Fruit fly (Drosophila melanogaster) Kc167 (cell line): ENCODE measurements around the gene alpha-Man-IIb.

Source experiments
- Myc ChIP-seq: fragments of >200 bp; optimal IDR thresholded peaks from 2 replicates; lab custom pipeline; 2017; ENCODE audit warnings: missing external identifiers
- Sin3A ChIP-seq: fragments of >200 bp; optimal IDR thresholded peaks from 2 replicates; lab custom pipeline; 2018; ENCODE audit warnings: missing external identifiers
- h ChIP-seq: fragments of >200 bp; optimal IDR thresholded peaks from 3 replicates; lab custom pipeline; 2018; ENCODE audit warnings: missing external identifiers
- insv ChIP-seq: fragments of >200 bp; optimal IDR thresholded peaks from 3 replicates; lab custom pipeline; 2018; ENCODE audit warnings: missing external identifiers
- psq ChIP-seq: fragments of >200 bp; optimal IDR thresholded peaks from 2 replicates; lab custom pipeline; 2017; ENCODE audit warnings: missing external identifiers
- ttk ChIP-seq: sonication (Bioruptor generic); optimal IDR thresholded peaks from 2 replicates; lab custom pipeline; 2017; ENCODE audit warnings: missing external identifiers

The alpha-Man-IIb gene

DNA sequence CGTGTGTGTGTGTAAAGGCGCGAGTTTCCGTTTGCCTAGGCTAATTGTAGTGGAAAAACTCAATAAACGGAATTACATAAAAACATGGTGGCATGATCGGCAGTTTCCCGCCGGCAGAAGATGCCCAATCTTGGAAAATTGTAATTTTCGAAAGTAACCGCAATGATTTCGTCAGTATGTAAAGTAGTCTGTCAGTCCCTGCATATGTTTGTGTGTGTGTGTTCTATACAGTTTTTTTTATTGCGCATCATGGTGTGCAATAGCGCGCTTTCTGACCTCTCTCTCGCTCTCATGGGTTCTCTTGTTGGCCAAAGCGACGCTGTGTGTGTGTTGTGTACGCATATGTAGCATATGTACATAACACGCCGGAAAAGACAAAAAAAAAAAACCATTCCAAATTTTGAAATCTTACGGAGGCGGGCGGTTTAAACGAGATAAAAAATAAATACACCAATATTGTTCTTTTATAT lies 9.8 kb upstream of the alpha-Man-IIb start:
- TF ChIP-seq Myc (lab: Kevin White, UChicago), result no peak
- TF ChIP-seq h (lab: Kevin White, UChicago), result no peak
- no peak for TF ChIP-seq insv
- no peak for TF ChIP-seq ttk (lab: Kevin White, UChicago)
- TF ChIP-seq Sin3A (lab: Kevin White, UChicago), result no peak
- TF ChIP-seq psq (lab: Kevin White, UChicago), result no peak

DNA sequence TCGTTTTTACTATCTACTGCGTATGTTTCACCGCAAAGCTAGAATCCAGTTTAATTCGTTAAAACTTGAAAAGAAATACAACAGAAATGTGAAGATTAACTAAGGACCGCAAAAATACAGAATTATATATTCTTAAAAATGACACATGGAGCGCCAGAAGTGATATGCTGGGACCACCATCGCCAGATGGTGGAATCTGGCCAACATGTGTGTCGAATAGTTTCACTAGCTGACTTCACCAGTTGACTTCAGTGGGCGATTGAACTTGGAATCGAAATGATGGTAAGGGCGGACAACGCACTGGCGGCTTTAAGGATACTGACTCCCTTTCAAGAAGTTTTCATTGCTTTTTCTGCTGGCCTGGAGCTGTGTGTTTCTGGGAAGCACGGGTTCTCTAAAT lies 2.0 kb upstream of the alpha-Man-IIb start, which contains the start of gene CG9593:
Gene CG9593 (plus strand): TSS at position 270 of the 400 bp plus-strand sequence.
- TF ChIP-seq ttk (lab: Kevin White, UChicago), result no peak
- no peak for TF ChIP-seq psq (lab: Kevin White, UChicago)
- no peak for TF ChIP-seq insv
- TF ChIP-seq Myc (lab: Kevin White, UChicago), result no peak
- no peak for TF ChIP-seq Sin3A (lab: Kevin White, UChicago)
- TF ChIP-seq h (lab: Kevin White, UChicago), result no peak

DNA sequence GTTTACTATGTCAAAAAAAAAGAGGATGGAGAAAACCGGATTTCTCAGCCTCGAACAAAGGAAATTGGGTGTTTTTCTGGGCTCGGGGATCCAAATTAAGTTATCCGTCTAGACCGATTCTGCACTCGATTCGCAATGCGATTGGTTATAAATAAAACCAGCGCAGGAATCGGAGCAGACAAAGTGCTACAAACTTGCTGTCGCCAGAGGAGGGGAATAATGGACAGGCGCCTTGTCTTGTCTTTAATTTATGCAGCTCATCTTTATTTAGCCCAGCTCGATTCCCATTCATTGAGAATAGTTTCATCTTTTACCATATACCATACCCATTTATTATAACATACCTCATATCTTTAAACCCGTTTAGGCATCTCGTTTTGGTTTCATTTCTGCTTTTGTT lies 630 bp downstream of the alpha-Man-IIb start:
- TF ChIP-seq insv (no peak), h (lab: Kevin White, UChicago) (no peak), Myc (lab: Kevin White, UChicago) (no peak), ttk (lab: Kevin White, UChicago) (no peak), psq (lab: Kevin White, UChicago) (no peak), Sin3A (lab: Kevin White, UChicago) (no peak)

DNA sequence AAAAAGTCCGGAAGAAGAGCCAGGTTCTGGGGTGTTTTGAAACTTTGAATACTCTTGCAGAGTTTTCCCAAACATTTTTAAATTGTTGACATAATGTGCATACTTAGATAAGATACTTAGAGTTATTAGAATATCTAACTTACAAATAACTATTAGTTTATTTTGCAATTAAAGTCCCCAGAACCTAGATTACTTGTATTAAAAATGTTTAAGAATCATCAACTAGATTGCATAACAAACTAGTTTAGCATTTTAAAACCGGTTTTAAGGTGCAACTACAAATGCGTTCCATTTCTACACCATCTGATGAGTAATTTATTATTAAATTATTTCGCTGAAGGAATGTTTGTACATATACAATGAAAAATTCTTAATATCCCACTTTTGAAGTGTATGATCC lies 2.3 kb downstream of the alpha-Man-IIb start:
- no peak for TF ChIP-seq Myc (lab: Kevin White, UChicago)
- no peak for TF ChIP-seq h (lab: Kevin White, UChicago)
- TF ChIP-seq insv, result no peak
- TF ChIP-seq ttk (lab: Kevin White, UChicago), result no peak
- TF ChIP-seq psq (lab: Kevin White, UChicago), result no peak
- TF ChIP-seq Sin3A (lab: Kevin White, UChicago), result no peak

DNA sequence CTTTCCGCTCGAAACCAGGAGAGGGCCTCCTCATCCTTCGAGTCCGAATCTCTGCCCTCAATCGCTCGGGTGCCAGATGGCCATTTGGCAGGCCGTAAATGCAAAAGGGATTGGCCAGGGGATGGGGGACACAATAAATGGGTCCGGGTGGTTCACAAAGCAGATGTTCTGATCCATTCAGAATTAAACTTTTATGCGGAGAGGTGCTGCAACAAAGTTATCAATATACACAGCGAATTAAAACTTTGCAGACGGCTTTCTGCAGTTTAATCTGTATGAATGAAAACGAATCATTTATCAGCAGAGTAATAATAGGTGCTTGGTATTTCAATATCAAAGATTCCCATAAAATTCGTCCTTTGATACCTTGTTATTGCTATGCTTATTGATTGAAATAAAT lies 3.3 kb downstream of the alpha-Man-IIb start:
- TF ChIP-seq Sin3A (lab: Kevin White, UChicago) (no peak), ttk (lab: Kevin White, UChicago) (no peak), insv (no peak), h (lab: Kevin White, UChicago) (no peak), psq (lab: Kevin White, UChicago) (no peak), Myc (lab: Kevin White, UChicago) (no peak)

DNA sequence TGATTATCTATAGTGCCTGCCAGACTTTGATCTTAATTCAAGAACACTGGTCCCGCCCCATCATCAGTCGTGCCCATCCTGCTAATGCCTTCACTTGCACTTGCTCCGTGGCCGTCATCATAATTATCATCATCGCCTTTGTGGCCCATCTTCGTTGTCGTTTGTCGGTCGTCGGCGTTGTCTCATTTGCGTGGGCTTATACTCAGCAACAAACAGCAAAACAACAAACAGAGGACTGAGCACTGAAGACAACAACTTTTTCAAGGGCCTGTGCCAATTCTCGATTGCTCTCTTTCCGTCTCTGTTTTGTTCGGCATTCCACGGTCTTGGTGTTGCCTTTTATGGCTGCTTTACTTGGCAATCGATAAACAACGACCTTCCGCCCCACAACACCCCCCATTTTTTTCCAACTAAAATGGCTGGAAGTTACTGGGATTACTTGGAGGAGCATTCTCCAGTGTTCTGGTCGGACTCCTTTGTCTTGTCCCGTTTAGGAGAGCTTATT lies 3.9 kb downstream of the alpha-Man-IIb start:
- no peak for TF ChIP-seq Sin3A (lab: Kevin White, UChicago)
- TF ChIP-seq ttk (lab: Kevin White, UChicago), result no peak
- no peak for TF ChIP-seq h (lab: Kevin White, UChicago)
- no peak for TF ChIP-seq insv
- TF ChIP-seq Myc (lab: Kevin White, UChicago), result no peak
- TF ChIP-seq psq (lab: Kevin White, UChicago), result no peak

DNA sequence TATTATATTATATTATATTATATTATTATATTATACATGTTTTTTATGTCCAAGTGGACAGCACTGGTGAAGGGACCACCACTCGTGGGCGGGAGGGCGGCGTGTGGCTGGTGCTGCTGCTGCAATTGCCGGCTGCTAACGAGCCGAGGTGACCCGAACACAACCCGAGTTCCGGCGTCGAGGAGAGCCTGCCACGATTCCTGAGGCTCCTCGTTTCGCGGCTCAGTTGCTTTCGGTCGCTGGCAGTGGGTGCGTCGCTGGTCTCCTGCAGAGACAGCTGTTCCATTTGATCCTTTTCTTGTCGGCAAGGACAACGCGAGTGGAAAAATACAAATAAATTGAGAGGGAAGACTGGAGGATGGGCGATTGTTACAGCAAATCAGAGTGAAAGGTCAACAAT lies 6.3 kb downstream of the alpha-Man-IIb start:
- no peak for TF ChIP-seq Sin3A (lab: Kevin White, UChicago)
- no peak for TF ChIP-seq insv
- TF ChIP-seq h (lab: Kevin White, UChicago), result no peak
- TF ChIP-seq Myc (lab: Kevin White, UChicago), result no peak
- TF ChIP-seq ttk (lab: Kevin White, UChicago), result no peak
- TF ChIP-seq psq (lab: Kevin White, UChicago), result no peak

DNA sequence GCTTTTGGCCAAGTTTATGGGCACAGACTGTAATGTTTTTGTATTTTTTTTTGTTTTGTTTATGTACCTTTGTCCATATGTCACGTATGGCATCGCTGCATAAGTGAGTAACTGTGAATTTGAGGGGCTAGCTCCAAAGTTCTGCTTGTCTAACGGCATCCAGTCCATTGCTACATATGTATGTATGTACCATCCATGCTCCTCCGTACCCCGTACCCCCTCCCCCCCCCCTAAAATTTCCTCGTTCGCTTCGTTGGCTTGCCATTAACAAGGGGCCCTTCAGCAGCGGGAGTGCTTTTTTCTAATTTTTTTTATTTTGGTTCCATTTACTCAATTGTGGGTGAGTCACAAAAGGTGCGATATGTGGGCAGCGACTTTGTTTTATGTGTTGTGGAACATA lies 10.1 kb downstream of the alpha-Man-IIb start:
- no peak for TF ChIP-seq insv
- TF ChIP-seq h (lab: Kevin White, UChicago), result no peak
- no peak for TF ChIP-seq Myc (lab: Kevin White, UChicago)

DNA sequence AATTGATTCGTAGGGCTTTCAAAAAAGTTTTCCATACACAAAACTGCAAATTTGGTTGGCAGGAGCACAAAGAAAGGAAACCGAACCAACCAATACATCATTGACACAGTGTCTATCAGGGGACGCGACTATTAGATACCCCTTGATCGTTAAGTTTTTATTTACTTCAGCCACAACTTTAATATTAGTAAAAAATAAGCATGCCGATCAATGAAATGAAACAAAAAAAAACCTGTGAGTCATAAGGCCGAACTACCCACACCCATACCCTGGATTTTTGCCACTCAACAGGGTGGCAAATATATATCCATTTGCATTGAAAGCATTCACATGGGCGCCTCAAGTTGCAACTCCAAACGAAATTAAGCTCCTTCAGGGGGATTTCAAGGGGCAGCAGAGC lies 12.2 kb downstream of the alpha-Man-IIb start:
- no peak for TF ChIP-seq psq (lab: Kevin White, UChicago)
- no peak for TF ChIP-seq insv
- no peak for TF ChIP-seq ttk (lab: Kevin White, UChicago)

DNA sequence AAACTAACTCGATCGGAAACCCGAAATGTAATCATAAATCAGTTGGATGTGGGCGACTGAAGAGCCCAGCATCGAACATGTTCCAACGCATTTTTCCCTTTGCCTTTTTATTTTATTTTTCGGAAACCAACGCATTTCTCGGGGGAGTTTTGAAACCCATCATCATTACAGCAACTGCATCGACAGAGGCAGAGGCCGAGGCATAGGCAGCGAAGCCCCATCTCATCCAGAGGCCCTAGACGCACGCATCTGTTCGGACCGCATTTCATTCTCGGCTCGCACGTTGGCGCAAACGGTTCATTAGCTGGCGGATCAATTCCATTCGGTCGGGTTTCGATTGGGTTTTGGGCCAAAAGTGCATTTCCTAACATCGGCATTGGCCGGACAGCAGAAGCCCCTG lies 21.5 kb downstream of the alpha-Man-IIb start, which contains the start of gene CG4576:
Gene CG4576 (plus strand): TSS at position 227 of the 400 bp plus-strand sequence.
- TF ChIP-seq ttk (lab: Kevin White, UChicago) (no peak), Sin3A (lab: Kevin White, UChicago) (no peak), insv (no peak), psq (lab: Kevin White, UChicago) (no peak), h (lab: Kevin White, UChicago) (no peak), Myc (lab: Kevin White, UChicago) (no peak)

DNA sequence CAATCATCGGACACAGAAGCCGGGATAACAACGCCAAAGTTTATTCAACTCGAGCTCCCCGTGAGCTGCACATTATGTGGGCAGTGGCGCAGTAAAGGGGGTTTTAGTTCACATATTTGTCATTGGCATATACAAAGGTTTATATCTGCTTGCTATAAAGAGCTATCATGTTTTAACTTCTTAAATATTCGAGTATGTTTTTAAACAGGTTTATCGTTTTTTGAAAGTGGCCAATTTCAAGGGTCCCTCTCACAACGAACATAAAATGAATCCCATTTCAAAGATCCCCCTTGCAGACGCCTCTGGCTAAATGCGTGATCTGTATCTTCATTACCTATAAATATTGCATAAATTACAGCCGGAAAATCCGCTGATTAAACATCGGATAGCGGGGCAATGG lies 23.5 kb downstream of the alpha-Man-IIb start:
- TF ChIP-seq ttk (lab: Kevin White, UChicago) (no peak), h (lab: Kevin White, UChicago) (no peak), Myc (lab: Kevin White, UChicago) (no peak), insv (no peak), psq (lab: Kevin White, UChicago) (no peak), Sin3A (lab: Kevin White, UChicago) (no peak)

DNA sequence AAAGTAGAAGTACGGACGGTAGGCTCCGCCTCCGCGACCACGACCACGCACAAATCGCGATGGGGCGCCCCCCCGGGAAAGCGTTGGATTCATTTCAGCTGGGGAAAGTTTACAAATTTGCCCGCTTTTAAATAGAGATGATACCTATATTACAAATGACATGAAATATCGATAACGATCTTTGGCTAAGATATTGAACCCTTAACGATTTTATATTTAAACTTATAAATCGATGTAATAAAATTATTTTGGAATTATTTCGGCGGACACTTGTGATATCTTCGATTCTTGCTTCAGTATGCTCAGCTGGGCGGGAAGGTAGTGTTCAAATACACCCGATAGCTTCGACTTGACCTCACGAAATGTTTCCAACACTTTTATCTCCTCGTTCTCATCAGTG lies 28.5 kb downstream of the alpha-Man-IIb start, which contains the start of gene rec:
Gene rec (minus strand): TSS at position 108 of the 400 bp plus-strand sequence.
- TF ChIP-seq Sin3A (lab: Kevin White, UChicago) (no peak), psq (lab: Kevin White, UChicago) (no peak), h (lab: Kevin White, UChicago) (no peak), insv (no peak), Myc (lab: Kevin White, UChicago) (no peak), ttk (lab: Kevin White, UChicago) (no peak)
